Worm (Caenorhabditis elegans) whole organism, L2 larva: ENCODE data around the gene cogc-4.

ENCODE experiments used
- F13H6.1 ChIP-seq: sonication (generic microtip); optimal IDR thresholded peaks from 2 replicates; lab custom pipeline; 2016; ENCODE audit warnings: missing genetic modification characterization, missing compliant biosample characterization
- Y55F3AM.14 ChIP-seq: fragments of 200-800 bp; sonication (Bioruptor generic); optimal IDR thresholded peaks from 2 replicates; lab custom pipeline; 2018; ENCODE audit warnings: mild to moderate bottlenecking, missing genetic modification characterization, missing compliant biosample characterization
- ZK546.5 ChIP-seq: sonication (generic microtip); optimal IDR thresholded peaks from 2 replicates; lab custom pipeline; 2017; ENCODE audit warnings: missing biosample characterization, missing genetic modification characterization
- alr-1 ChIP-seq: fragments of 150-350 bp; optimal IDR thresholded peaks from 2 replicates; lab custom pipeline; 2014; ENCODE audit warnings: missing biosample characterization, missing genetic modification characterization
- blmp-1 ChIP-seq: sonication (generic microtip); optimal IDR thresholded peaks from 2 replicates; lab custom pipeline; 2017; ENCODE audit warnings: missing genetic modification characterization, mild to moderate bottlenecking, missing compliant biosample characterization, antibody characterized with exemption, moderate library complexity; ENCODE audit not compliant: insufficient read depth
- ceh-16 ChIP-seq: fragments of 150-350 bp; optimal IDR thresholded peaks from 2 replicates; lab custom pipeline; 2014; ENCODE audit warnings: missing biosample characterization, missing genetic modification characterization
- crh-2 ChIP-seq: sonication (generic microtip); optimal IDR thresholded peaks from 2 replicates; lab custom pipeline; 2017; ENCODE audit warnings: missing biosample characterization, missing genetic modification characterization
- elt-1 ChIP-seq: fragments of 150-350 bp; optimal IDR thresholded peaks from 2 replicates; lab custom pipeline; 2014; ENCODE audit warnings: missing biosample characterization, missing genetic modification characterization
- elt-3 ChIP-seq: sonication (generic microtip); optimal IDR thresholded peaks from 2 replicates; lab custom pipeline; 2017; ENCODE audit warnings: missing biosample characterization, missing genetic modification characterization
- fos-1 ChIP-seq: fragments of 150-350 bp; optimal IDR thresholded peaks from 2 replicates; lab custom pipeline; 2014; ENCODE audit warnings: missing biosample characterization, missing genetic modification characterization
- lin-13 ChIP-seq: fragments of 150-350 bp; optimal IDR thresholded peaks from 2 replicates; lab custom pipeline; 2014; ENCODE audit warnings: missing biosample characterization, missing genetic modification reagents, missing genetic modification characterization
- lin-39 ChIP-seq: fragments of 150-350 bp; optimal IDR thresholded peaks from 2 replicates; lab custom pipeline; 2014; ENCODE audit warnings: missing biosample characterization, missing genetic modification reagents, missing genetic modification characterization
- lsy-2 ChIP-seq, 2 experiments: fragments of 150-350 bp in 1 of 2; sonication (generic microtip) in 1 of 2; optimal IDR thresholded peaks; 2 replicates each; lab custom pipeline; 2014 to 2017; ENCODE audit warnings: missing biosample characterization in 2 of 2, missing genetic modification characterization in 2 of 2
- mab-5 ChIP-seq: fragments of 150-350 bp; optimal IDR thresholded peaks from 2 replicates; lab custom pipeline; 2014; ENCODE audit warnings: missing biosample characterization, missing genetic modification characterization
- mbf-1 ChIP-seq: sonication (generic microtip); optimal IDR thresholded peaks from 2 replicates; lab custom pipeline; 2017; ENCODE audit warnings: missing biosample characterization, missing genetic modification characterization
- mdl-1 ChIP-seq, 2 experiments: fragments of 150-350 bp in 1 of 2; sonication (generic microtip) in 1 of 2; optimal IDR thresholded peaks; 2 replicates each; lab custom pipeline; 2017; ENCODE audit warnings: missing biosample characterization in 2 of 2, missing genetic modification characterization in 2 of 2
- nhr-10 ChIP-seq: sonication (generic microtip); optimal IDR thresholded peaks from 2 replicates; lab custom pipeline; 2017; ENCODE audit warnings: missing biosample characterization, missing genetic modification characterization
- nhr-11 ChIP-seq: fragments of 150-350 bp; optimal IDR thresholded peaks from 2 replicates; lab custom pipeline; 2014; ENCODE audit warnings: missing biosample characterization, missing genetic modification characterization
- nhr-12 ChIP-seq: fragments of 150-350 bp; optimal IDR thresholded peaks from 2 replicates; lab custom pipeline; 2014; ENCODE audit warnings: missing biosample characterization, missing genetic modification characterization
- nhr-129 ChIP-seq: fragments of 150-350 bp; optimal IDR thresholded peaks from 2 replicates; lab custom pipeline; 2014; ENCODE audit warnings: missing biosample characterization, missing genetic modification characterization
- nhr-77 ChIP-seq: fragments of 150-350 bp; optimal IDR thresholded peaks from 2 replicates; lab custom pipeline; 2014; ENCODE audit warnings: missing biosample characterization, missing genetic modification characterization
- peb-1 ChIP-seq: fragments of 150-350 bp; optimal IDR thresholded peaks from 2 replicates; lab custom pipeline; 2014; ENCODE audit warnings: missing biosample characterization, missing genetic modification characterization
- skn-1 ChIP-seq: sonication (generic microtip); optimal IDR thresholded peaks from 2 replicates; lab custom pipeline; 2017; ENCODE audit warnings: missing biosample characterization, missing genetic modification characterization
- sma-3 ChIP-seq: sonication (generic microtip); optimal IDR thresholded peaks from 2 replicates; lab custom pipeline; 2016; ENCODE audit warnings: missing genetic modification reagents, missing genetic modification characterization, missing compliant biosample characterization
- sma-9 ChIP-seq, 2 experiments: fragments of 150-350 bp in 1 of 2; sonication (generic microtip) in 1 of 2; optimal IDR thresholded peaks; 2 replicates each; lab custom pipeline; 2014 to 2016; ENCODE audit warnings: missing genetic modification characterization in 2 of 2, mild to moderate bottlenecking in 1 of 2, missing biosample characterization in 1 of 2, missing compliant biosample characterization in 1 of 2, missing genetic modification reagents in 1 of 2, moderate library complexity in 1 of 2
- snpc-4 ChIP-seq: fragments of 150-350 bp; optimal IDR thresholded peaks from 2 replicates; lab custom pipeline; 2014; ENCODE audit warnings: missing biosample characterization, missing genetic modification characterization
- unc-55 ChIP-seq: fragments of 150-350 bp; sonication (generic microtip); optimal IDR thresholded peaks from 3 replicates; lab custom pipeline; 2014; ENCODE audit warnings: missing biosample characterization, missing genetic modification reagents, missing genetic modification characterization
- unc-62 ChIP-seq: fragments of 150-350 bp; optimal IDR thresholded peaks from 2 replicates; lab custom pipeline; 2014; ENCODE audit warnings: missing biosample characterization, missing genetic modification reagents, missing genetic modification characterization
- zag-1 ChIP-seq: fragments of 150-350 bp; optimal IDR thresholded peaks from 2 replicates; lab custom pipeline; 2014; ENCODE audit warnings: missing biosample characterization, missing genetic modification characterization
- ztf-1 ChIP-seq: fragments of 200-800 bp; sonication (Bioruptor generic); conservative IDR thresholded peaks from 2 replicates; pipeline ENCODE4 v1.3.6; 2022; ENCODE audit warnings: missing genetic modification characterization, missing compliant biosample characterization

cogc-4 gene

ce11 chrII:1374889-1375288, 28.4 kb upstream of the cogc-4 start, which contains the start of gene rog-1:
Gene rog-1, minus strand, starts transcription at chrII:1374989.
- TF ChIP-seq snpc-4: no peak
- TF ChIP-seq lin-39 (tag; lab: Kevin White, UChicago): no peak
- TF ChIP-seq mab-5: no peak
- TF ChIP-seq elt-3: no peak
- TF ChIP-seq unc-55: no peak

- TF ChIP-seq crh-2 (no peak), nhr-129 (tag; lab: Kevin White, UChicago) (peak; percentile 45), ztf-1 (no peak), lsy-2 (tag; optimal IDR thresholded peaks at IDR 0.05; lab: Kevin White, UChicago) (peak in 1 of 2 experiments; percentile 35), zag-1 (tag; lab: Kevin White, UChicago) (no peak), F13H6.1 (peak; percentile 37), sma-3 (GFP tag; lab: Kevin White, UChicago) (no peak)
Measured at ce11 chrII:1375627-1376026, 27.6 kb upstream of the cogc-4 start.

- TF ChIP-seq sma-9 (GFP tag; optimal IDR thresholded peaks at IDR 0.05; lab: Kevin White, UChicago) (no peak), sma-9 (tag; optimal IDR thresholded peaks at IDR 0.05; lab: Kevin White, UChicago) (no peak), unc-55 (peak; percentile 30), nhr-12 (no peak)
Measured at ce11 chrII:1376795-1377194, 26.4 kb upstream of the cogc-4 start.

- no peak for TF ChIP-seq F13H6.1
Measured at ce11 chrII:1378259-1378658, 25.0 kb upstream of the cogc-4 start, which contains the start of gene F54D12.10. Gene F54D12.10, minus strand, starts transcription at chrII:1378359.

- no peak for TF ChIP-seq ceh-16 (tag; lab: Kevin White, UChicago)
- TF ChIP-seq skn-1: no peak
- no peak for TF ChIP-seq unc-55
- no peak for TF ChIP-seq nhr-12
Measured at ce11 chrII:1381618-1382017, 21.6 kb upstream of the cogc-4 start, which contains the start of gene F54D12.9. Gene F54D12.9, minus strand, starts transcription at chrII:1381718.

ce11 chrII:1385280-1385679, 18.0 kb upstream of the cogc-4 start, which contains the start of gene F54D12.7:
Gene F54D12.7, minus strand, starts transcription at chrII:1385380.
- TF ChIP-seq peb-1: no peak
- TF ChIP-seq Y55F3AM.14 (GFP tag; lab: Kevin White, UChicago): no peak
- TF ChIP-seq sma-3 (GFP tag; lab: Kevin White, UChicago): no peak
- TF ChIP-seq nhr-11 (tag; lab: Kevin White, UChicago): no peak
- no peak for TF ChIP-seq nhr-77 (tag; lab: Kevin White, UChicago)
- TF ChIP-seq mdl-1 (tag; optimal IDR thresholded peaks at IDR 0.05; lab: Kevin White, UChicago): no peak
- TF ChIP-seq skn-1: no peak
- TF ChIP-seq nhr-129 (tag; lab: Kevin White, UChicago): no peak
- no peak for TF ChIP-seq ZK546.5 (tag; lab: Kevin White, UChicago)
- no peak for TF ChIP-seq elt-1 (tag; lab: Kevin White, UChicago)
- no peak for TF ChIP-seq lin-13
- no peak for TF ChIP-seq mbf-1 (tag; lab: Kevin White, UChicago)
- TF ChIP-seq elt-3: no peak
- no peak for TF ChIP-seq nhr-10 (tag; lab: Kevin White, UChicago)
- no peak for TF ChIP-seq alr-1 (tag; lab: Kevin White, UChicago)
- TF ChIP-seq sma-9 (GFP tag; optimal IDR thresholded peaks at IDR 0.05; lab: Kevin White, UChicago): no peak
- no peak for TF ChIP-seq sma-9 (tag; optimal IDR thresholded peaks at IDR 0.05; lab: Kevin White, UChicago)
- no peak for TF ChIP-seq zag-1 (tag; lab: Kevin White, UChicago)
- no peak for TF ChIP-seq ztf-1
- no peak for TF ChIP-seq unc-62 (GFP tag; lab: Kevin White, UChicago)

ce11 chrII:1386478-1386877, 16.8 kb upstream of the cogc-4 start, which contains the start of gene aat-7:
Gene aat-7, plus strand, starts transcription at chrII:1386870.
- TF ChIP-seq lin-39 (tag; lab: Kevin White, UChicago) (no peak), fos-1 (peak; percentile 85), blmp-1 (tag; lab: Kevin White, UChicago) (peak; percentile 29)
